Worm (Caenorhabditis elegans) whole organism, L2 larva: ENCODE measurements around the gene F54D5.7.

Source experiments
- Y55F3AM.14 ChIP-seq: fragments of 200-800 bp; sonication (Bioruptor generic); optimal IDR thresholded peaks from 2 replicates; lab custom pipeline; 2018; ENCODE audit warnings: mild to moderate bottlenecking, missing genetic modification characterization, missing compliant biosample characterization
- dmd-4 ChIP-seq: sonication (generic microtip); optimal IDR thresholded peaks from 2 replicates; lab custom pipeline; 2017; ENCODE audit warnings: missing biosample characterization, missing genetic modification characterization
- lin-13 ChIP-seq: fragments of 150-350 bp; optimal IDR thresholded peaks from 2 replicates; lab custom pipeline; 2014; ENCODE audit warnings: missing biosample characterization, missing genetic modification reagents, missing genetic modification characterization
- lin-39 ChIP-seq: fragments of 150-350 bp; optimal IDR thresholded peaks from 2 replicates; lab custom pipeline; 2014; ENCODE audit warnings: missing biosample characterization, missing genetic modification reagents, missing genetic modification characterization
- mdl-1 ChIP-seq, 2 experiments: fragments of 150-350 bp in 1 of 2; sonication (generic microtip) in 1 of 2; optimal IDR thresholded peaks; 2 replicates each; lab custom pipeline; 2017; ENCODE audit warnings: missing biosample characterization in 2 of 2, missing genetic modification characterization in 2 of 2
- nhr-10 ChIP-seq: sonication (generic microtip); optimal IDR thresholded peaks from 2 replicates; lab custom pipeline; 2017; ENCODE audit warnings: missing biosample characterization, missing genetic modification characterization
- nhr-11 ChIP-seq: fragments of 150-350 bp; optimal IDR thresholded peaks from 2 replicates; lab custom pipeline; 2014; ENCODE audit warnings: missing biosample characterization, missing genetic modification characterization
- nhr-21 ChIP-seq: fragments of 150-350 bp; optimal IDR thresholded peaks from 2 replicates; lab custom pipeline; 2014; ENCODE audit warnings: missing biosample characterization, missing genetic modification characterization
- unc-39 ChIP-seq: fragments of 150-350 bp; optimal IDR thresholded peaks from 2 replicates; lab custom pipeline; 2014; ENCODE audit warnings: missing biosample characterization, missing genetic modification characterization
- zag-1 ChIP-seq: fragments of 150-350 bp; optimal IDR thresholded peaks from 2 replicates; lab custom pipeline; 2014; ENCODE audit warnings: missing biosample characterization, missing genetic modification characterization

DNA sequence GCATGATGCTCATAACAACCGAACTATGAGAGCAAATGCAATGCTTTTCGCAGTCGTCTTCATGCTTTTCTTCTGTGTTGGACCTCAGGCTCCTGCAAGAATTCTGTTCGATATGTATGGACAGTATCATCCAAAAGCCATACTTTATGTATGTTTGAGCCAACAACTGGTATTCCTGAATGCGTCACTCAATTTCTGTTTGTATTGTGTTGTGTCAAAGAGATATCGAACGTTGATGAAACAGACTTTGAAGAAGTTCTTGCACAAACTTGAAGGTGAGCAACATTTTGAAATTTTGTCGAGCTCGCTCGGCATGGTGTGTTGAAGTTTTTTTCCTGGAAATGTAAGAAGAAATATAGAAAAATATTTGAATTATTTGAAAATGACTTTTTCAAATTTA lies 34.4 kb upstream of the F54D5.7 start:
- TF ChIP-seq nhr-10 (tag; lab: Kevin White, UChicago) (no peak), mdl-1 (tag; optimal IDR thresholded peaks at IDR 0.05; lab: Kevin White, UChicago) (no peak), dmd-4 (tag; lab: Kevin White, UChicago) (no peak), lin-13 (GFP tag; lab: Kevin White, UChicago) (no peak), Y55F3AM.14 (GFP tag; lab: Kevin White, UChicago) (no peak), nhr-21 (tag; lab: Kevin White, UChicago) (no peak), nhr-11 (tag; lab: Kevin White, UChicago) (no peak), lin-39 (tag; lab: Kevin White, UChicago) (no peak), zag-1 (tag; lab: Kevin White, UChicago) (no peak), unc-39 (tag; lab: Kevin White, UChicago) (no peak)
